Fruit fly (Drosophila melanogaster) whole organism, pupa: ENCODE results near the gene CG17141.

ENCODE experiments used
- CG10348 ChIP-seq: fragments of 200-800 bp; sonication (Bioruptor generic); IDR thresholded peaks from 2 replicates; pipeline ENCODE4 v1.3.6; 2022; ENCODE audit warnings: missing biosample characterization, missing genetic modification characterization
- CG12605 ChIP-seq: fragments of 200-800 bp; sonication (Bioruptor generic); IDR thresholded peaks from 2 replicates; pipeline ENCODE4 v1.3.6; 2022; ENCODE audit warnings: missing biosample characterization, missing genetic modification characterization
- CG13204 ChIP-seq: fragments of 200-800 bp; sonication (Bioruptor generic); optimal IDR thresholded peaks from 2 replicates; lab custom pipeline; 2018; ENCODE audit warnings: missing biosample characterization, mild to moderate bottlenecking, missing genetic modification characterization, moderate library complexity
- CG14655 ChIP-seq: fragments of 200-800 bp; sonication (Bioruptor generic); optimal IDR thresholded peaks from 3 replicates; lab custom pipeline; 2017; ENCODE audit warnings: mild to moderate bottlenecking, missing biosample characterization, missing genetic modification reagents, missing genetic modification characterization
- CG15710 ChIP-seq: fragments of 200-800 bp; sonication (Bioruptor generic); optimal IDR thresholded peaks from 2 replicates; lab custom pipeline; 2018; ENCODE audit warnings: missing biosample characterization, mild to moderate bottlenecking, missing genetic modification characterization, moderate library complexity
- CG17806 ChIP-seq: fragments of 200-800 bp; sonication (Bioruptor generic); optimal IDR thresholded peaks from 2 replicates; lab custom pipeline; 2018; ENCODE audit warnings: missing biosample characterization, mild to moderate bottlenecking, missing genetic modification characterization, moderate library complexity
- CG32121 ChIP-seq: fragments of 200-800 bp; sonication (Bioruptor generic); IDR thresholded peaks from 2 replicates; pipeline ENCODE4 v1.3.6; 2022; ENCODE audit warnings: missing biosample characterization, missing genetic modification characterization
- CG34367 ChIP-seq: fragments of 200-800 bp; sonication (Bioruptor generic); optimal IDR thresholded peaks from 2 replicates; lab custom pipeline; 2018; ENCODE audit warnings: missing biosample characterization, mild to moderate bottlenecking, missing genetic modification characterization
- CG4496 ChIP-seq: fragments of 200-800 bp; sonication (Bioruptor generic); IDR thresholded peaks from 3 replicates; pipeline ENCODE4 v1.3.6; 2022; ENCODE audit warnings: missing biosample characterization, missing genetic modification characterization
- CG8159 ChIP-seq: fragments of 200-800 bp; sonication (Bioruptor generic); optimal IDR thresholded peaks from 3 replicates; lab custom pipeline; 2018; ENCODE audit warnings: missing biosample characterization, mild to moderate bottlenecking, missing genetic modification characterization, moderate library complexity
- CG8301 ChIP-seq: fragments of 200-800 bp; sonication (Bioruptor generic); optimal IDR thresholded peaks from 2 replicates; lab custom pipeline; 2018; ENCODE audit warnings: missing biosample characterization, mild to moderate bottlenecking, missing genetic modification characterization
- CG9948 ChIP-seq: fragments of 200-800 bp; sonication (Bioruptor generic); optimal IDR thresholded peaks from 2 replicates; lab custom pipeline; 2018; ENCODE audit warnings: missing biosample characterization, mild to moderate bottlenecking, missing genetic modification characterization, moderate library complexity
- D1 ChIP-seq: fragments of 200-800 bp; sonication (Bioruptor generic); optimal IDR thresholded peaks from 2 replicates; lab custom pipeline; 2018; ENCODE audit warnings: missing biosample characterization, mild to moderate bottlenecking, missing genetic modification characterization, moderate library complexity
- EcR ChIP-seq: fragments of 200-800 bp; sonication (Bioruptor generic); optimal IDR thresholded peaks from 3 replicates; lab custom pipeline; 2019; ENCODE audit warnings: missing biosample characterization, missing genetic modification characterization, mild to moderate bottlenecking, moderate library complexity, missing genetic modification reagents
- Ets98B ChIP-seq: fragments of 200-800 bp; sonication (Bioruptor generic); IDR thresholded peaks from 2 replicates; pipeline ENCODE4 v1.3.6; 2022; ENCODE audit warnings: missing biosample characterization, missing genetic modification characterization
- Pif1A ChIP-seq: fragments of 200-800 bp; sonication (Bioruptor generic); optimal IDR thresholded peaks from 3 replicates; lab custom pipeline; 2016; ENCODE audit warnings: missing biosample characterization, missing genetic modification characterization
- Pif1B ChIP-seq: fragments of 200-800 bp; sonication (Bioruptor generic); optimal IDR thresholded peaks from 3 replicates; lab custom pipeline; 2016; ENCODE audit warnings: missing biosample characterization, missing genetic modification characterization
- Snoo ChIP-seq: fragments of 200-800 bp; sonication (Bioruptor generic); optimal IDR thresholded peaks from 3 replicates; lab custom pipeline; 2017; ENCODE audit warnings: missing biosample characterization, mild to moderate bottlenecking, missing genetic modification characterization, inconsistent platforms
- fd96Ca ChIP-seq: fragments of 200-800 bp; sonication (Bioruptor generic); IDR thresholded peaks from 3 replicates; pipeline ENCODE4 v1.3.6; 2022; ENCODE audit warnings: missing biosample characterization, missing genetic modification characterization
- gl ChIP-seq: fragments of 200-800 bp; sonication (Bioruptor generic); optimal IDR thresholded peaks from 2 replicates; lab custom pipeline; 2018; ENCODE audit warnings: missing biosample characterization, mild to moderate bottlenecking, missing genetic modification characterization
- rn ChIP-seq: fragments of 200-800 bp; sonication (Bioruptor generic); IDR thresholded peaks from 2 replicates; pipeline ENCODE4 v1.3.6; 2022; ENCODE audit warnings: missing biosample characterization, missing genetic modification characterization

Gene CG17141

dm6 chr3R:22720808-22721306, 26.5 kb downstream of the CG17141 start, which contains the start of gene wge:
Gene wge, minus strand, starts transcription at chr3R:22721150.
- TF ChIP-seq CG34367 (tag; lab: Kevin White, UChicago), result peak; percentile 68
- peak; percentile 5 for TF ChIP-seq EcR (GFP tag; lab: Kevin White, UChicago)
- TF ChIP-seq fd96Ca (GFP tag; lab: Robert Waterston, UW), result peak; percentile 57; the same call in 2 of the 3 replicates
- no peak for TF ChIP-seq D1 (tag; lab: Kevin White, UChicago)
- peak; percentile 62 for TF ChIP-seq CG9948 (tag; lab: Kevin White, UChicago)
- TF ChIP-seq CG12605, result peak; percentile 76; the same call in 1 of the 2 replicates
- peak; percentile 59 for TF ChIP-seq Snoo (tag; lab: Kevin White, UChicago)
- peak; percentile 80; the same call in 2 of the 3 replicates for TF ChIP-seq CG4496 (GFP tag; lab: Robert Waterston, UW)
- TF ChIP-seq CG8301 (tag; lab: Kevin White, UChicago), result peak; percentile 72
- TF ChIP-seq rn (GFP tag; lab: Robert Waterston, UW), result peak; percentile 48; the same call in 1 of the 2 replicates
- TF ChIP-seq CG15710 (tag; lab: Kevin White, UChicago), result peak; percentile 81
- TF ChIP-seq gl (tag; lab: Kevin White, UChicago), result peak; percentile 84
- TF ChIP-seq CG8159 (tag; lab: Kevin White, UChicago), result peak; percentile 80
- peak; percentile 66 for TF ChIP-seq Pif1B (GFP tag; lab: Kevin White, UChicago)
- peak; percentile 61 for TF ChIP-seq CG32121
- peak; percentile 86 for TF ChIP-seq CG13204 (GFP tag; lab: Kevin White, UChicago)
- TF ChIP-seq CG17806 (tag; lab: Kevin White, UChicago), result peak; percentile 62
- peak; percentile 83 for TF ChIP-seq Pif1A (GFP tag; lab: Kevin White, UChicago)
- TF ChIP-seq CG14655 (GFP tag; lab: Kevin White, UChicago), result peak; percentile 86
- TF ChIP-seq CG10348 (GFP tag; lab: Robert Waterston, UW), result no peak
- TF ChIP-seq Ets98B (GFP tag; lab: Robert Waterston, UW), result peak; percentile 66

- TF ChIP-seq EcR (GFP tag; lab: Kevin White, UChicago) (no peak), CG12605 (no peak), rn (GFP tag; lab: Robert Waterston, UW) (no peak), CG8301 (tag; lab: Kevin White, UChicago) (no peak)
Observed at dm6 chr3R:22719607-22719949, 27.8 kb downstream of the CG17141 start.

DNA sequence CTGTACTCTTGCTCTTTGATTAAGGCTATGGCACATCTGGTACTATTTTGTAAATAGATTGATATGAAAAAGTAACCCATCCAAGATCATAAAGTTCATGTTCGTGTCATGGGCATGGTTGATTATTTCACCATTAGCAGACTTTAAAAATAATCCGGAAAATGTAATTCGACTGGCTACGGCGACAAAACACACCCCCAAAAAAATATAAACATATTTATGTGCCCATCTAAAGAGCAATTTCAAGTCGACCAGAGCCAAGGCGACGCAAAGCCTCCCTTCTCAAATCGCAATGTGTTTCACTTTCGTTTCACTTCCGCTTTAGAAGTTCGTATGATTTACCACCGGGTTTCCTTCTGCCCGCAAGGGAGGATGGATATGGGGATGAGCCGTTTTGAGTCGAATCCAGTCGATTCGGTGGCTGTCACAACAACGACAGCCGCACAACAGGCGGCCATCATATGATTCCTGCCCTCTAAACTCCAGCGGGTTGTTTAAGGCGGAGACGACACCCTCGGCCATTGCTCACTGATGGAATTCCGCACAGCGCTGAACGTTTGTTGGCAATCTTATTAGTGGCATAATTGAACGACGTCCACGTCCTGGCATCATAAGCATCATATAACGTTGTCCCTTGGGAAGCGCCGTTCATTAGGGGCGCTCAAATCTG, 28.3 kb downstream of the CG17141 start:
- TF ChIP-seq CG14655 (GFP tag; lab: Kevin White, UChicago), result no peak
- no peak for TF ChIP-seq CG34367 (tag; lab: Kevin White, UChicago)
- no peak for TF ChIP-seq CG8159 (tag; lab: Kevin White, UChicago)
- TF ChIP-seq CG8301 (tag; lab: Kevin White, UChicago), result no peak
- no peak for TF ChIP-seq Pif1A (GFP tag; lab: Kevin White, UChicago)
- TF ChIP-seq, all 21 proteins: peak for 0

DNA sequence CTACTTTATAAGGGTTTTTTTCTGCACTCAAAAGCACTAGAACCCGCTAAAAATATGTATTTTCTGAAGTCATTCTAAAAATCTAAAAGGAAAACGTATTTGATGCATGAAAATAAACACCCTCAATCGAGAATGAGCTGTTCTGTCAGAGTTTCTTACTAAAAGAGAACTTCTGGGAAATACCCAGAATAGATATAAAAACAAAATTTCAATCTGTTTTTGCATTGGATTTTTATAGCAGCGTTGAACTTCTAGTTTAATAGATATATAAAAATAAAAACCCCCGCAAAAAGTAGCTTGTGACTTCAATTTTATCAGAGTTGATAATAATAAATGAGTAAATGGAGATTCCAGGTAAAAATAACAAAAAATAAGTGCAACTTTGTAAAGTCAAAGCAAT, 29.0 kb downstream of the CG17141 start:
- TF ChIP-seq CG10348 (GFP tag; lab: Robert Waterston, UW), result no peak
- TF ChIP-seq CG15710 (tag; lab: Kevin White, UChicago), result no peak
- no peak for TF ChIP-seq CG9948 (tag; lab: Kevin White, UChicago)
- no peak for TF ChIP-seq D1 (tag; lab: Kevin White, UChicago)
- TF ChIP-seq CG8159 (tag; lab: Kevin White, UChicago), result no peak
- TF ChIP-seq CG12605, result no peak

DNA sequence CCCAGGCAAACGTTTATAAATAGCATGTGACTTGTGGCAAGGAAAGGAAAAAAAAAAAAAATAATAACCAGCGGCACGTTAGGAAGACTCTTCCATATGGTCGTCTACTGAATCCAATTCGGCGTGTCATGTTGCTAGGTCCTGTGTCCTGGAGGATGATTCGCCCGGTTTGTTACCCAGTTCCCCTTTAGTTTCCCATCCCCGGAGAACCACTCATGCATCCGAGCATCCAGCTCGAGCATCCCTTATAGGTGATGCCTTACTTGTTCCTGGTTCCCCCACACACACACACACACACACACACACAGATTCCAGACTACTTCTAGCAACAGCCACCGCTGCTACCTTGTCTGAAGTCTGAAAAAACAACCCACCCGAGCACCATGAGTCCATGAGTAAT, 29.5 kb downstream of the CG17141 start:
- TF ChIP-seq rn (GFP tag; lab: Robert Waterston, UW), result no peak
- TF ChIP-seq D1 (tag; lab: Kevin White, UChicago), result no peak
- no peak for TF ChIP-seq CG12605
- TF ChIP-seq fd96Ca (GFP tag; lab: Robert Waterston, UW), result no peak
- no peak for TF ChIP-seq CG13204 (GFP tag; lab: Kevin White, UChicago)
- no peak for TF ChIP-seq Ets98B (GFP tag; lab: Robert Waterston, UW)

- TF ChIP-seq CG12605 (no peak), CG17806 (tag; lab: Kevin White, UChicago) (no peak), CG13204 (GFP tag; lab: Kevin White, UChicago) (no peak), CG8301 (tag; lab: Kevin White, UChicago) (no peak), Pif1B (GFP tag; lab: Kevin White, UChicago) (no peak), Snoo (tag; lab: Kevin White, UChicago) (no peak), rn (GFP tag; lab: Robert Waterston, UW) (no peak), fd96Ca (GFP tag; lab: Robert Waterston, UW) (no peak), EcR (GFP tag; lab: Kevin White, UChicago) (no peak), Pif1A (GFP tag; lab: Kevin White, UChicago) (no peak), CG4496 (GFP tag; lab: Robert Waterston, UW) (no peak), Ets98B (GFP tag; lab: Robert Waterston, UW) (no peak), CG9948 (tag; lab: Kevin White, UChicago) (no peak), CG32121 (no peak), CG34367 (tag; lab: Kevin White, UChicago) (no peak), CG10348 (GFP tag; lab: Robert Waterston, UW) (no peak), CG14655 (GFP tag; lab: Kevin White, UChicago) (no peak), CG15710 (tag; lab: Kevin White, UChicago) (no peak)
Observed at dm6 chr3R:22710662-22711061, 36.7 kb downstream of the CG17141 start, which contains the start of gene CG4907. Gene CG4907, minus strand, starts transcription at chr3R:22710762.
